Worm (Caenorhabditis elegans): ENCODE data around the gene Y62H9A.2.

DNA sequence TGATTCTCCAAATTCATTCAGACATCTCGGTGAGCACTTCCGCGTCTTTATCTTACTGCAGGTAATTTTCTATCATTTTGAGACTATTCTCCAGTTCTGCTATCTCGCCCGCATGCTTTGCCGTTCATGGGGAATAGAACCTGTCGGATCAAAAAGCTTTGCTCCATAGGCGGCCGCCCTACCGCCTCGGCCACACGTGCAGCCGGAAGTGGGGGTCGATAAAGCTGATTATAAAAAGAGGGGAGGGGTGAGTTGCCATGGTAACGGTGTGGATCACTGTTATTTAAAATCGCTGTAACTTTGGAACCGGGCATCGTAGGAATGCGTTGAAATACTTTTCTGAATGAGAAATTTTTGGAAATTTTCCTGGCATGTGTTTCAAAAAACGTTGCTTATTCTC, 7.6 kb downstream of the Y62H9A.2 start:
- TF ChIP-seq skn-1 (tag; optimal IDR thresholded peaks at IDR 0.05) (no peak), ceh-82 (tag; optimal IDR thresholded peaks at IDR 0.05) (no peak), nhr-43 (tag; optimal IDR thresholded peaks at IDR 0.05; ENCODE audit: poor library complexity, severe bottlenecking) (no peak), pqm-1 (tag; optimal IDR thresholded peaks at IDR 0.05) (no peak), jun-1 (tag; optimal IDR thresholded peaks at IDR 0.05) (no peak), fos-1 (tag; optimal IDR thresholded peaks at IDR 0.05) (no peak), R02D3.7 (tag; optimal IDR thresholded peaks at IDR 0.05) (no peak), snpc-4 (tag; optimal IDR thresholded peaks at IDR 0.05) (no peak), elt-1 (tag; optimal IDR thresholded peaks at IDR 0.05) (no peak), nhr-11 (tag; optimal IDR thresholded peaks at IDR 0.05) (no peak)
